Fruit fly (Drosophila melanogaster): ENCODE data around the gene Fdx1.

dm6 chr3L:9364131-9364530, 6.9 kb downstream of the Fdx1 start, which contains the start of gene mRRF1:
- TF ChIP-seq usp (GFP tag; optimal IDR thresholded peaks at IDR 0.05) (no peak), psq (optimal IDR thresholded peaks at IDR 0.05) (no peak)

Measured in whole organism.